Worm (Caenorhabditis elegans) whole organism, L1 larva: Measurements from ENCODE around the gene sago-1.

Experiments
- C04F5.9 ChIP-seq: sonication (generic microtip); optimal IDR thresholded peaks from 2 replicates; lab custom pipeline; 2016; ENCODE audit warnings: missing genetic modification characterization, missing compliant biosample characterization
- C16A3.4 ChIP-seq: fragments of 150-350 bp; optimal IDR thresholded peaks from 2 replicates; lab custom pipeline; 2014; ENCODE audit warnings: missing biosample characterization, missing genetic modification characterization
- C34B4.2 ChIP-seq: sonication (generic microtip); optimal IDR thresholded peaks from 2 replicates; lab custom pipeline; 2017; ENCODE audit warnings: mild to moderate bottlenecking, missing genetic modification characterization, missing compliant biosample characterization
- ama-1 ChIP-seq: fragments of 150-350 bp; optimal IDR thresholded peaks from 2 replicates; lab custom pipeline; 2014
- blmp-1 ChIP-seq: fragments of 150-350 bp; optimal IDR thresholded peaks from 2 replicates; lab custom pipeline; 2014; ENCODE audit warnings: missing biosample characterization, missing genetic modification characterization
- ceh-63 ChIP-seq: fragments of 200-800 bp; sonication (Bioruptor generic); optimal IDR thresholded peaks from 2 replicates; lab custom pipeline; 2018; ENCODE audit warnings: mild to moderate bottlenecking, missing genetic modification characterization, missing compliant biosample characterization
- ceh-8 ChIP-seq: fragments of 200-800 bp; sonication (Bioruptor generic); optimal IDR thresholded peaks from 2 replicates; lab custom pipeline; 2018; ENCODE audit warnings: mild to moderate bottlenecking, missing genetic modification characterization, moderate library complexity, missing compliant biosample characterization
- ceh-88 ChIP-seq: fragments of 200-800 bp; sonication (Bioruptor generic); IDR thresholded peaks from 2 replicates; pipeline ENCODE4 v1.3.6; 2022; ENCODE audit warnings: missing genetic modification characterization, missing compliant biosample characterization
- ceh-90 ChIP-seq: sonication (generic microtip); optimal IDR thresholded peaks from 2 replicates; lab custom pipeline; 2016; ENCODE audit warnings: missing genetic modification characterization, missing compliant biosample characterization
- egl-27 ChIP-seq, 2 experiments: fragments of 150-350 bp in 1 of 2; sonication (generic microtip); optimal IDR thresholded peaks; 3 replicates each; lab custom pipeline; 2017 to 2018; ENCODE audit warnings: missing biosample characterization in 2 of 2, missing genetic modification characterization in 2 of 2, missing genetic modification reagents in 2 of 2
- elt-2 ChIP-seq: sonication (generic microtip); optimal IDR thresholded peaks from 2 replicates; lab custom pipeline; 2016; ENCODE audit warnings: missing genetic modification characterization, mild to moderate bottlenecking, inconsistent platforms, missing compliant biosample characterization, missing genetic modification reagents
- hlh-17 ChIP-seq: fragments of 200-800 bp; sonication (Bioruptor generic); optimal IDR thresholded peaks from 2 replicates; lab custom pipeline; 2018; ENCODE audit warnings: missing genetic modification characterization, mild to moderate bottlenecking, missing compliant biosample characterization, moderate library complexity, borderline replicate concordance
- hpl-2 ChIP-seq: fragments of 150-350 bp; optimal IDR thresholded peaks from 2 replicates; lab custom pipeline; 2014; ENCODE audit warnings: missing biosample characterization, missing genetic modification reagents, missing genetic modification characterization
- lin-13 ChIP-seq: fragments of 150-350 bp; optimal IDR thresholded peaks from 2 replicates; lab custom pipeline; 2014; ENCODE audit warnings: missing biosample characterization, missing genetic modification reagents, missing genetic modification characterization
- lin-14 ChIP-seq: fragments of 200-800 bp; sonication (Bioruptor generic); optimal IDR thresholded peaks from 2 replicates; lab custom pipeline; 2018; ENCODE audit warnings: mild to moderate bottlenecking, missing genetic modification characterization, moderate library complexity, missing compliant biosample characterization
- lin-35 ChIP-seq, 2 experiments: fragments of 150-350 bp; optimal IDR thresholded peaks; 2 replicates each; lab custom pipeline; 2014; ENCODE audit warnings: missing biosample characterization in 2 of 2, missing genetic modification characterization in 2 of 2, missing genetic modification reagents in 2 of 2
- lin-39 ChIP-seq: fragments of 150-350 bp; optimal IDR thresholded peaks from 2 replicates; lab custom pipeline; 2014; ENCODE audit warnings: missing biosample characterization, missing genetic modification reagents, missing genetic modification characterization
- lsy-2 ChIP-seq, 2 experiments: fragments of 150-350 bp; optimal IDR thresholded peaks; 2 replicates each; lab custom pipeline; 2014; ENCODE audit warnings: missing biosample characterization in 2 of 2, missing genetic modification characterization in 2 of 2
- mef-2 ChIP-seq: fragments of 150-350 bp; optimal IDR thresholded peaks from 2 replicates; lab custom pipeline; 2014; ENCODE audit warnings: missing biosample characterization, missing genetic modification characterization
- mep-1 ChIP-seq: fragments of 150-350 bp; optimal IDR thresholded peaks from 2 replicates; lab custom pipeline; 2014; ENCODE audit warnings: missing biosample characterization, missing genetic modification characterization
- nhr-11 ChIP-seq: fragments of 150-350 bp; optimal IDR thresholded peaks from 2 replicates; lab custom pipeline; 2014; ENCODE audit warnings: missing biosample characterization, missing genetic modification characterization
- nhr-20 ChIP-seq: sonication (generic microtip); optimal IDR thresholded peaks from 2 replicates; lab custom pipeline; 2016; ENCODE audit warnings: mild to moderate bottlenecking, missing genetic modification characterization, missing compliant biosample characterization
- nhr-28 ChIP-seq: fragments of 150-350 bp; optimal IDR thresholded peaks from 2 replicates; lab custom pipeline; 2014; ENCODE audit warnings: missing biosample characterization, missing genetic modification characterization
- nhr-71 ChIP-seq: sonication (generic microtip); optimal IDR thresholded peaks from 2 replicates; lab custom pipeline; 2016; ENCODE audit warnings: mild to moderate bottlenecking, missing genetic modification characterization, moderate library complexity, missing compliant biosample characterization
- nhr-76 ChIP-seq: sonication (generic microtip); optimal IDR thresholded peaks from 2 replicates; lab custom pipeline; 2017; ENCODE audit warnings: missing biosample characterization, missing genetic modification characterization
- nhr-77 ChIP-seq: fragments of 150-350 bp; optimal IDR thresholded peaks from 2 replicates; lab custom pipeline; 2014; ENCODE audit warnings: missing biosample characterization, missing genetic modification characterization
- nhr-85 ChIP-seq: sonication (generic microtip); peaks from one replicate; lab custom pipeline; 2016; ENCODE audit warnings: missing genetic modification characterization, inconsistent platforms, missing compliant biosample characterization
- nhr-90 ChIP-seq: sonication (generic microtip); optimal IDR thresholded peaks from 2 replicates; lab custom pipeline; 2016; ENCODE audit warnings: mild to moderate bottlenecking, missing genetic modification characterization, missing compliant biosample characterization; ENCODE audit not compliant: poor library complexity
- tbx-2 ChIP-seq: sonication (generic microtip); optimal IDR thresholded peaks from 2 replicates; lab custom pipeline; 2016; ENCODE audit warnings: missing genetic modification characterization, missing compliant biosample characterization
- tlp-1 ChIP-seq: fragments of 150-350 bp; optimal IDR thresholded peaks from 2 replicates; lab custom pipeline; 2014; ENCODE audit warnings: missing biosample characterization, missing genetic modification characterization
- unc-130 ChIP-seq: fragments of 150-350 bp; optimal IDR thresholded peaks from 2 replicates; lab custom pipeline; 2017; ENCODE audit warnings: missing biosample characterization, missing genetic modification characterization, inconsistent platforms
- unc-30 ChIP-seq: sonication (generic microtip); optimal IDR thresholded peaks from 2 replicates; lab custom pipeline; 2017; ENCODE audit warnings: missing biosample characterization, missing genetic modification characterization
- unc-62 ChIP-seq: fragments of 150-350 bp; optimal IDR thresholded peaks from 2 replicates; lab custom pipeline; 2014; ENCODE audit warnings: missing biosample characterization, missing genetic modification reagents, missing genetic modification characterization
- zip-4 ChIP-seq: fragments of 200-800 bp; sonication (Bioruptor generic); optimal IDR thresholded peaks from 2 replicates; lab custom pipeline; 2018; ENCODE audit warnings: mild to moderate bottlenecking, missing genetic modification characterization, moderate library complexity, missing compliant biosample characterization

sago-1 gene

ce11 chrV:6355412-6355811 lies 51.8 kb downstream of the sago-1 start:
- no peak for TF ChIP-seq elt-2 (tag; lab: Kevin White, UChicago)
- TF ChIP-seq nhr-11 (tag; lab: Kevin White, UChicago), result no peak
- TF ChIP-seq egl-27 (tag; optimal IDR thresholded peaks at IDR 0.05; lab: Kevin White, UChicago), result no peak
- no peak for TF ChIP-seq zip-4
- no peak for TF ChIP-seq hpl-2 (GFP tag; lab: Kevin White, UChicago)
- TF ChIP-seq C16A3.4 (tag; lab: Kevin White, UChicago), result no peak
- no peak for TF ChIP-seq mep-1 (tag; lab: Kevin White, UChicago)
- no peak for TF ChIP-seq lin-13 (GFP tag; lab: Kevin White, UChicago)
- no peak for TF ChIP-seq ceh-88 (GFP tag; lab: Robert Waterston, UW)
- no peak for TF ChIP-seq ceh-63 (GFP tag; lab: Kevin White, UChicago)
- TF ChIP-seq nhr-85, result no peak
- no peak for TF ChIP-seq nhr-71 (tag; lab: Kevin White, UChicago)
- TF ChIP-seq ceh-8, result no peak
- TF ChIP-seq lsy-2 (tag; optimal IDR thresholded peaks at IDR 0.05; lab: Kevin White, UChicago), result no peak
- TF ChIP-seq lin-39 (tag; lab: Kevin White, UChicago), result no peak
- TF ChIP-seq nhr-76 (tag; lab: Kevin White, UChicago), result no peak
- no peak for TF ChIP-seq nhr-28 (tag; lab: Kevin White, UChicago)
- TF ChIP-seq nhr-90 (tag; lab: Kevin White, UChicago), result no peak

ce11 chrV:6355975-6356441 lies 52.4 kb downstream of the sago-1 start, which contains the start of gene bcl-11:
Gene bcl-11 (plus strand): TSS chrV:6356025.
- TF ChIP-seq lin-14 (GFP tag; lab: Kevin White, UChicago), result peak; percentile 16
- peak; percentile 81 for TF ChIP-seq elt-2 (tag; lab: Kevin White, UChicago)
- TF ChIP-seq lin-39 (tag; lab: Kevin White, UChicago), result no peak
- TF ChIP-seq unc-130, result no peak
- TF ChIP-seq, all 84 proteins: peak for 2

ce11 chrV:6357236-6357635 lies 53.7 kb downstream of the sago-1 start:
- TF ChIP-seq egl-27 (tag; optimal IDR thresholded peaks at IDR 0.05; lab: Kevin White, UChicago) (no peak), nhr-77 (peak; percentile 12), lin-14 (GFP tag; lab: Kevin White, UChicago) (peak; percentile 23), lsy-2 (tag; optimal IDR thresholded peaks at IDR 0.05; lab: Kevin White, UChicago) (peak in 1 of 2 experiments; percentile 15), blmp-1 (tag; lab: Kevin White, UChicago) (no peak), tbx-2 (peak; percentile 19), ama-1 (lab: Kevin White, UChicago) (no peak), C34B4.2 (tag; lab: Kevin White, UChicago) (no peak), lin-13 (GFP tag; lab: Kevin White, UChicago) (no peak), hlh-17 (GFP tag; lab: Kevin White, UChicago) (no peak), ceh-8 (no peak), unc-30 (tag; lab: Kevin White, UChicago) (no peak), lin-35 (GFP tag; optimal IDR thresholded peaks at IDR 0.05; lab: Kevin White, UChicago) (no peak), tlp-1 (tag; lab: Kevin White, UChicago) (no peak), mef-2 (tag; lab: Kevin White, UChicago) (no peak), unc-62 (GFP tag; lab: Kevin White, UChicago) (no peak), ceh-88 (GFP tag; lab: Robert Waterston, UW) (no peak), C04F5.9 (tag; lab: Kevin White, UChicago) (no peak), nhr-20 (tag; lab: Kevin White, UChicago) (peak; percentile 19), C16A3.4 (tag; lab: Kevin White, UChicago) (no peak), ceh-90 (tag; lab: Kevin White, UChicago) (no peak)
- TF ChIP-seq, all 84 proteins: peak for 5
